Worm (Caenorhabditis elegans): Measurements from ENCODE around the gene sru-28.

- TF ChIP-seq lin-13 (GFP tag; optimal IDR thresholded peaks at IDR 0.05): no peak
- TF ChIP-seq skn-1 (tag; optimal IDR thresholded peaks at IDR 0.05): no peak
- TF ChIP-seq egl-43 (GFP tag; IDR thresholded peaks at IDR 0.05): no peak
- no peak for TF ChIP-seq dmd-9 (GFP tag; IDR thresholded peaks at IDR 0.05)
- no peak for TF ChIP-seq pha-4 (GFP tag; IDR thresholded peaks at IDR 0.05)
- no peak for TF ChIP-seq pha-4 (tag; optimal IDR thresholded peaks at IDR 0.05)
- no peak for TF ChIP-seq lsy-2 (tag; optimal IDR thresholded peaks at IDR 0.05)
- no peak for TF ChIP-seq snpc-4 (tag; optimal IDR thresholded peaks at IDR 0.05)
- TF ChIP-seq lir-3 (tag; optimal IDR thresholded peaks at IDR 0.05): no peak
- no peak for TF ChIP-seq daf-16 (GFP tag; optimal IDR thresholded peaks at IDR 0.05)
- TF ChIP-seq daf-16 (tag; optimal IDR thresholded peaks at IDR 0.05): no peak
Observed at ce11 chrV:1531159-1531558, 25.1 kb downstream of the sru-28 start, which contains the start of gene K02H11.4.

Measured in whole organism, L4 larva.